Fruit fly (Drosophila melanogaster) whole organism, prepupa: ENCODE results near the gene CG5087.

ENCODE experiments used
- CG10631 ChIP-seq: fragments of 200-800 bp; sonication (Bioruptor generic); optimal IDR thresholded peaks from 2 replicates; lab custom pipeline; 2016; ENCODE audit warnings: missing biosample characterization, missing genetic modification characterization
- Lpt ChIP-seq: fragments of 200-800 bp; sonication (Bioruptor generic); optimal IDR thresholded peaks from 3 replicates; lab custom pipeline; 2016; ENCODE audit warnings: missing biosample characterization, missing genetic modification characterization

- TF ChIP-seq CG10631 (GFP tag; lab: Kevin White, UChicago) (no peak), Lpt (GFP tag; lab: Kevin White, UChicago) (no peak)
Observed at dm6 chr3L:9002527-9002926, 4.5 kb downstream of the CG5087 start.
